Worm (Caenorhabditis elegans): ENCODE measurements around the gene K09D9.3.

Gene K09D9.3

DNA sequence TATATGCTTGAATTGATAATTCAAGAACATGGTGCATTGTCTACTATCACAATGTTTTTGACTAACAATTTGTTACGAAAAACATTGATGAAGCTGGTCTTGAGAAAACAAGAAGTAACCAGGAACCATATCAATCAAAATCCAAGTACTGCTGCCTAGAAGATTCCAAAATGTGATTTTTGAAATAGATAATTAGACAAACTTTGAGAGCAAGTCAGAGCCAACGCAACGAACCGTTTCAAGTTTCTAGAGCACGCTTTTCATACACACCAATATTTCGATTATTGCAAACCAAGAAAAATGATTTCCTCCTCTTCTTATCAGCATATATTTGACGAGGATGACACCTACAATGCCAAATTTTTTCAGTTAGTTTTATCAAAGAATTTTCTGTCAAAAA lies 2.5 kb upstream of the K09D9.3 start, which contains the start of gene srw-89:
Gene srw-89 (plus strand): TSS at position 301 of the 400 bp plus-strand sequence.
- TF ChIP-seq ref-1 (GFP tag; conservative IDR thresholded peaks at IDR 0.05) = no peak
- no peak for TF ChIP-seq med-1 (GFP tag; optimal IDR thresholded peaks at IDR 0.05; ENCODE audit: insufficient read depth)
- no peak for TF ChIP-seq klf-2 (GFP tag; conservative IDR thresholded peaks at IDR 0.05)
- no peak for TF ChIP-seq ztf-29 (GFP tag; IDR thresholded peaks at IDR 0.05)
- TF ChIP-seq flt-1 (GFP tag; IDR thresholded peaks at IDR 0.05) = no peak
- TF ChIP-seq cog-1 (tag; optimal IDR thresholded peaks at IDR 0.05) = no peak
- no peak for TF ChIP-seq ztf-23 (GFP tag; IDR thresholded peaks at IDR 0.05)
- no peak for TF ChIP-seq tab-1 (GFP tag; IDR thresholded peaks at IDR 0.05)
- TF ChIP-seq T22C8.4 (GFP tag; IDR thresholded peaks at IDR 0.05) = no peak

DNA sequence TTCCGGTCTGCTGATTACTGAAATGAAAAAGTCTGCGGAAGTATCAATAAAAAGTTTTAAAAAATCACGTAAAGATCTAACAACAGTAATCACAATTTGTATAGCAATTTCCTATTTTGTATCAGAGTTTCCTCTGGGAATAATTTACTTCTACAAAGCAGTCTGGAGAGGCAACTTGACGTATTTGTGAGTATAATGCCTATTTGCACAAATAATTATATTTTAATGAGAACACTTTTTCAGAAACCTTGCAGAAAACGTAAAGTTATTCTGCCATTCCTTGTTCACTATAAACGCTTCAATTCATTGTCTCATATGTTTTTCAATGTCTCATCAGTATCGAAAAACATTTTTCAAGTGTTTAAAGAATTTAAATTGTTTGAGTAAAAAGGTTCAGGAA lies 697 bp upstream of the K09D9.3 start:
- no peak for TF ChIP-seq cog-1 (tag; optimal IDR thresholded peaks at IDR 0.05)
- TF ChIP-seq ref-1 (GFP tag; conservative IDR thresholded peaks at IDR 0.05) = no peak
- no peak for TF ChIP-seq ztf-29 (GFP tag; IDR thresholded peaks at IDR 0.05)
- no peak for TF ChIP-seq flt-1 (GFP tag; IDR thresholded peaks at IDR 0.05)
- no peak for TF ChIP-seq klf-2 (GFP tag; conservative IDR thresholded peaks at IDR 0.05)
- no peak for TF ChIP-seq T22C8.4 (GFP tag; IDR thresholded peaks at IDR 0.05)
- TF ChIP-seq ztf-23 (GFP tag; IDR thresholded peaks at IDR 0.05) = no peak

DNA sequence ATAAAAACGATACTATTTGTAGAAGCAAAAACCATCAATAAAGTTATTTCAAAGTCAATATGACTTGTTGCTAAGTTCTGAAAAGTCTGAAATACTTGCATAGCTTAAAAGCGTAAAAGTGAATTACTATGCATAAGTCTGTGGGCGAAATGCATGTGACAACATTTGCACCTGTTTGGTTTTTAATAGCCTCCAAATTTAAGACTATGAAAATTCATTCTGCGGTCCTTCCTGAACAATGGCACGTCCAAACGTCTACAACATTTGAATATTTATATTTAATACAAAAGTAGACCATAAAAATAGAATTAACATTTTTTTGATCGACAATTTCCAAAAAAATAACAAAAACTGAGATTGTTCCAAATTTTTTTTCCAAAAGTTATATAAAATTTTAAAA lies 2.5 kb downstream of the K09D9.3 start, which contains the start of gene K09D9.14:
Gene K09D9.14 (minus strand): TSS at position 101 of the 400 bp plus-strand sequence.
- TF ChIP-seq ref-1 (GFP tag; conservative IDR thresholded peaks at IDR 0.05) (no peak), ztf-23 (GFP tag; IDR thresholded peaks at IDR 0.05) (no peak), klf-2 (GFP tag; conservative IDR thresholded peaks at IDR 0.05) (no peak), flt-1 (GFP tag; IDR thresholded peaks at IDR 0.05) (no peak), T22C8.4 (GFP tag; IDR thresholded peaks at IDR 0.05) (no peak), tab-1 (GFP tag; IDR thresholded peaks at IDR 0.05) (no peak), ztf-29 (GFP tag; IDR thresholded peaks at IDR 0.05) (no peak), cog-1 (tag; optimal IDR thresholded peaks at IDR 0.05) (no peak), med-1 (GFP tag; optimal IDR thresholded peaks at IDR 0.05; ENCODE audit: insufficient read depth) (no peak)

DNA sequence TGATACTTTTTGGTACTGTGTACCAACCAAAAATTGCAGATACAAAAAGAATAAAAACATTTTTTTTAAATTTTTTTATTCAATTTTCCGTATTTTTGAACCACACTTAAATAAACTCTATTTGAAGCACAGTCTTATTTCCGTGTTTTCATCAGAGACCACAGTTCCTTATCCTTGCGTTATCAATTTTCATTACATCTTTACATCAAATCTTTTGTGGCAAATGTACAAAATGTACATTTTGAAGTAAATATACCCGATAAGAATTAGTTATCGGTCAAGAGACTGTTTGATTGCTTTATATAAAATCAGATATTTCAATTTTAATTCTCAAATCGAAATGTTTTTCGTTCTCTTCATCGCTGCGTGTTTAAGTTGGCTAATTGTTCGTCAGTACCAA lies 3.0 kb downstream of the K09D9.3 start, which contains the start of gene cyp-35A3:
Gene cyp-35A3 (plus strand): TSS at position 301 of the 400 bp plus-strand sequence.
- TF ChIP-seq ref-1 (GFP tag; conservative IDR thresholded peaks at IDR 0.05) = no peak
- TF ChIP-seq ztf-29 (GFP tag; IDR thresholded peaks at IDR 0.05) = no peak
- TF ChIP-seq med-1 (GFP tag; optimal IDR thresholded peaks at IDR 0.05; ENCODE audit: insufficient read depth) = no peak
- TF ChIP-seq klf-2 (GFP tag; conservative IDR thresholded peaks at IDR 0.05) = no peak
- no peak for TF ChIP-seq ztf-23 (GFP tag; IDR thresholded peaks at IDR 0.05)
- no peak for TF ChIP-seq T22C8.4 (GFP tag; IDR thresholded peaks at IDR 0.05)
- TF ChIP-seq flt-1 (GFP tag; IDR thresholded peaks at IDR 0.05) = no peak
- no peak for TF ChIP-seq cog-1 (tag; optimal IDR thresholded peaks at IDR 0.05)
- TF ChIP-seq tab-1 (GFP tag; IDR thresholded peaks at IDR 0.05) = no peak

DNA sequence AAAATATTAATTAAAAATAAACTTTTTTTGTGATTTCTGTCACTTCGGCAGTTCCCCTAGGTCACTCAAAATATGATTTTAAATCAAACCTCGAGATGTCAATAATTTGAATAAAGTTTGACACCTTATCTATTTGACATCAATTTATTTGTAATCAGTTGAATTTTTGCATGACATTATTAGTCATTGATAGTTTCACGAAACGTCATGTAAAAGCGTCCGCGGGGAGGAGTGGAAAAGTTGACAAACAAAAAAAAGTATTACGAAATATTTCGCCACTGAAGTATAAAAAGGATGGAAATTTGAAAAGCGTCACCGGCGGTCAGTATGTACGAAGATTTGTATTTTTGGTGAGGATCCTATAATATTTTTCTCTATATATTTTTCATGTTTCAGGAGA lies 5.5 kb downstream of the K09D9.3 start, which contains the start of gene K09D9.1:
Gene K09D9.1 (plus strand): TSS at position 271 of the 400 bp plus-strand sequence.
- TF ChIP-seq med-1 (GFP tag; optimal IDR thresholded peaks at IDR 0.05; ENCODE audit: insufficient read depth) = no peak
- TF ChIP-seq tab-1 (GFP tag; IDR thresholded peaks at IDR 0.05) = no peak
- no peak for TF ChIP-seq klf-2 (GFP tag; conservative IDR thresholded peaks at IDR 0.05)
- no peak for TF ChIP-seq ztf-23 (GFP tag; IDR thresholded peaks at IDR 0.05)
- no peak for TF ChIP-seq cog-1 (tag; optimal IDR thresholded peaks at IDR 0.05)
- no peak for TF ChIP-seq T22C8.4 (GFP tag; IDR thresholded peaks at IDR 0.05)
- no peak for TF ChIP-seq ztf-29 (GFP tag; IDR thresholded peaks at IDR 0.05)
- TF ChIP-seq flt-1 (GFP tag; IDR thresholded peaks at IDR 0.05) = no peak
- no peak for TF ChIP-seq ref-1 (GFP tag; conservative IDR thresholded peaks at IDR 0.05)

DNA sequence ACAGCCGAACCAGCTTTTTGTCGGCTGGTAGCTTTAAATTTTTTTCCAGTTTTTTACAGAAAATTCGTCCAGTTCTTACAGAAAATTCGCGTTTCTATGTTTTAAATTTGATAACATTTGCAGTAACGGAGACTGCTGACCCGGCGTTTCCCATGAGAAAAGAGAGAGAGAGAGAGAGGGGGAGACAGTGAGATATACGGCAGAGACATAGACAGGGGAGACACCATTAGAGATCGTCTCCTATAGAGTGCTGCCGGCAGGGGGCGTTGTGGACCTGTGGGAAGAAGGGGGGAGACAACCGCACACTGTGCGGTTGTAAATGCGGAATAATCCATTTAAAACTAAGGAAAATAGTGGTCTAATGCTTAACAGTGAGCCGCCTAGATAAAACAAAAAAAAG lies 10.3 kb downstream of the K09D9.3 start:
- TF ChIP-seq klf-2 (GFP tag; conservative IDR thresholded peaks at IDR 0.05) = 0 out of 2 replicates have a peak, but pooled peaks have one; percentile 48
- 0 out of 2 replicates have a peak, but pooled peaks have one; percentile 4 for TF ChIP-seq ref-1 (GFP tag; conservative IDR thresholded peaks at IDR 0.05)
- TF ChIP-seq med-1 (GFP tag; optimal IDR thresholded peaks at IDR 0.05; ENCODE audit: insufficient read depth) = peak; percentile 16
- TF ChIP-seq flt-1 (GFP tag; IDR thresholded peaks at IDR 0.05) = no peak

DNA sequence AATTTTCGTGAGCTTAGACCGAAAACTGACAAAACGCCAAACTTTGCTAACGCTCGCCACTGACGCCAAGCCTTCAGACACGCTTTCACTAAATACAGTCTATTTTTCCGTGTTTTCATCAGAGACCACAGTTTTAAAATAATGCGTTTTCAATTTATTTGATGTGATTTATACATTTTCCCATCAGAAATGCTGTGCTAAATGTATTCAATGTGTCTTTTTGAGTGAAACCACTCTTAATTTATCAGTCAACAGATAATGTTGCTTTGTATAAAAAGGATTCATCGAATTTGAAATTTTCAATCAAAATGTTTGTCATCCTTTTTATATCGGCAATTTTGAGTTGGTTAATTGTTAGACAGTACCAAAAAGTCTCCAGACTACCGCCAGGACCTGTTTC lies 12.0 kb downstream of the K09D9.3 start, which contains the start of gene cyp-35A4:
Gene cyp-35A4 (plus strand): TSS at position 301 of the 400 bp plus-strand sequence.
- TF ChIP-seq ref-1 (GFP tag; conservative IDR thresholded peaks at IDR 0.05) (no peak), ztf-23 (GFP tag; IDR thresholded peaks at IDR 0.05) (no peak), med-1 (GFP tag; optimal IDR thresholded peaks at IDR 0.05; ENCODE audit: insufficient read depth) (no peak), tab-1 (GFP tag; IDR thresholded peaks at IDR 0.05) (no peak), T22C8.4 (GFP tag; IDR thresholded peaks at IDR 0.05) (no peak), ztf-29 (GFP tag; IDR thresholded peaks at IDR 0.05) (no peak), klf-2 (GFP tag; conservative IDR thresholded peaks at IDR 0.05) (no peak), flt-1 (GFP tag; IDR thresholded peaks at IDR 0.05) (no peak), cog-1 (tag; optimal IDR thresholded peaks at IDR 0.05) (no peak)

DNA sequence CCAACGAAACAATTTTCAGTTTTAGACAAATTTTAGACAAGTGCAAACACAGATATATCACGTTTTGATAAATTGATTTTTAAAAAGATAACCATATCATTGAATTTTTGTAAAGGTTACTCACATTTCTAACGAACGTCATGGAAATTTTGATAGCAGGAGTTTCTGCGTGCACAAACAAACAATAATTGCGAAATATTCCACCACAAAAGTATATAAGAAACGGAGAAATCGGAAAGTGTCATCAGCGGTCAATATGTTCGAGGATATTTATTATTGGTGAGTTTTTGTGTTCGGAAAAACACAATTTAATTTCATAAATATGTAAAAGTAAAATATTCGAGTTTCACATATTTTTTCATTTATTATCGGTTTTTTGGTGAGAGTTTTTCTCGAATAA lies 15.0 kb downstream of the K09D9.3 start, which contains the start of gene C49G7.7:
Gene C49G7.7 (plus strand): TSS at position 174 of the 400 bp plus-strand sequence.
- TF ChIP-seq ref-1 (GFP tag; conservative IDR thresholded peaks at IDR 0.05) (no peak), med-1 (GFP tag; optimal IDR thresholded peaks at IDR 0.05; ENCODE audit: insufficient read depth) (no peak), flt-1 (GFP tag; IDR thresholded peaks at IDR 0.05) (no peak), tab-1 (GFP tag; IDR thresholded peaks at IDR 0.05) (no peak), ztf-23 (GFP tag; IDR thresholded peaks at IDR 0.05) (no peak), T22C8.4 (GFP tag; IDR thresholded peaks at IDR 0.05) (no peak), cog-1 (tag; optimal IDR thresholded peaks at IDR 0.05) (no peak), ztf-29 (GFP tag; IDR thresholded peaks at IDR 0.05) (no peak), klf-2 (GFP tag; conservative IDR thresholded peaks at IDR 0.05) (no peak)

DNA sequence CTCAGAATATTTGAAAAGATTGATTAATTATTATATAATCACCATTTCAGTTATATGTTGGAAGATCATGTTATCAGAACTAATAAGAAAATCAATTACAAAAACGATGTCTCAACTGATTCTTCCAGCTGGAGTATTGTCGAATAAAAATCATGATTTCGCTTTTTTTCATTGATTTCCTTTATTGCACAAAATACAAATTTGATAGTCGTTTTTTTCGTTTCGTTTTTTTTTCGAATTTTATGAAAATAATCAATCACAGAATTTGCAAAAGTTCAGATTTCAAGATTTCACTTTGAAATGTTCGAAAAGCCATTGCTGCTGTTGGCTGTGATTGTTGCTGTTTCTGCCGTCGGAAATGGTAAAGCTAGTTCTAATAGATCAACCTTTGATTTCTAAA lies 16.5 kb downstream of the K09D9.3 start, which contains the start of gene C49G7.13:
Gene C49G7.13 (plus strand): TSS at position 301 of the 400 bp plus-strand sequence.
- TF ChIP-seq cog-1 (tag; optimal IDR thresholded peaks at IDR 0.05) (no peak), T22C8.4 (GFP tag; IDR thresholded peaks at IDR 0.05) (no peak), med-1 (GFP tag; optimal IDR thresholded peaks at IDR 0.05; ENCODE audit: insufficient read depth) (no peak), flt-1 (GFP tag; IDR thresholded peaks at IDR 0.05) (no peak), ztf-23 (GFP tag; IDR thresholded peaks at IDR 0.05) (no peak), klf-2 (GFP tag; conservative IDR thresholded peaks at IDR 0.05) (no peak), ztf-29 (GFP tag; IDR thresholded peaks at IDR 0.05) (no peak), ref-1 (GFP tag; conservative IDR thresholded peaks at IDR 0.05) (no peak), tab-1 (GFP tag; IDR thresholded peaks at IDR 0.05) (no peak)
